Fruit fly (Drosophila melanogaster) whole organism, embryonic: Measurements from ENCODE around the gene CG7149.
A peak's percentile ranks its signal among the peaks of the same experiment; 100 is the strongest.

Experiments
- ATbp ChIP-seq: fragments of 200-800 bp; sonication (Bioruptor generic); optimal IDR thresholded peaks from 2 replicates; lab custom pipeline; 2017; ENCODE audit warnings: missing biosample characterization, mild to moderate bottlenecking, missing genetic modification characterization, missing genetic modification reagents
- Ada2b ChIP-seq: fragments of 200-800 bp; sonication (Bioruptor generic); IDR thresholded peaks from 2 replicates; pipeline ENCODE4 v1.3.6; 2022; ENCODE audit warnings: missing biosample characterization, missing genetic modification characterization
- Atf3 ChIP-seq: fragments of 200-800 bp; sonication (Bioruptor generic); optimal IDR thresholded peaks from 3 replicates; lab custom pipeline; 2016; ENCODE audit warnings: missing biosample characterization, missing genetic modification characterization
- CG10366 ChIP-seq: fragments of 200-800 bp; sonication (Bioruptor generic); IDR thresholded peaks from 2 replicates; pipeline ENCODE4 v1.3.6; 2022; ENCODE audit warnings: missing biosample characterization, missing genetic modification characterization
- CG11085 ChIP-seq: fragments of 200-800 bp; sonication (Bioruptor generic); IDR thresholded peaks from 2 replicates; pipeline ENCODE4 v1.3.6; 2022; ENCODE audit warnings: missing biosample characterization, missing genetic modification characterization
- CG1233 ChIP-seq: fragments of 200-800 bp; sonication (Bioruptor generic); optimal IDR thresholded peaks from 4 replicates; lab custom pipeline; 2018; ENCODE audit warnings: missing biosample characterization, mild to moderate bottlenecking, missing genetic modification characterization
- CG13894 ChIP-seq: fragments of 200-800 bp; sonication (Bioruptor generic); optimal IDR thresholded peaks from 3 replicates; lab custom pipeline; 2018; ENCODE audit warnings: missing biosample characterization, mild to moderate bottlenecking, missing genetic modification characterization, moderate library complexity
- CG14441 ChIP-seq: fragments of 200-800 bp; sonication (Bioruptor generic); IDR thresholded peaks from 2 replicates; pipeline ENCODE4 v1.3.6; 2022; ENCODE audit warnings: missing biosample characterization, missing genetic modification characterization
- CG14667 ChIP-seq: fragments of 200-800 bp; sonication (Bioruptor generic); IDR thresholded peaks from 2 replicates; pipeline ENCODE4 v1.3.6; 2022; ENCODE audit warnings: missing biosample characterization, missing genetic modification characterization
- CG15011 ChIP-seq: fragments of 200-800 bp; sonication (Bioruptor generic); optimal IDR thresholded peaks from 3 replicates; lab custom pipeline; 2018; ENCODE audit warnings: missing biosample characterization, mild to moderate bottlenecking, missing genetic modification characterization
- CG15601 ChIP-seq: fragments of 200-800 bp; sonication (Bioruptor generic); optimal IDR thresholded peaks from 3 replicates; lab custom pipeline; 2019; ENCODE audit warnings: missing biosample characterization, mild to moderate bottlenecking, missing genetic modification characterization, moderate library complexity
- CG17802 ChIP-seq: fragments of 200-800 bp; sonication (Bioruptor generic); optimal IDR thresholded peaks from 2 replicates; lab custom pipeline; 2018; ENCODE audit warnings: missing biosample characterization, mild to moderate bottlenecking, missing genetic modification characterization, moderate library complexity
- CG17829 ChIP-seq: fragments of 200-800 bp; optimal IDR thresholded peaks from 2 replicates; lab custom pipeline; 2019; ENCODE audit warnings: missing biosample characterization, mild to moderate bottlenecking, missing genetic modification characterization, moderate library complexity
- CG31365 ChIP-seq: fragments of 200-800 bp; sonication (Bioruptor generic); optimal IDR thresholded peaks from 2 replicates; lab custom pipeline; 2018; ENCODE audit warnings: missing biosample characterization, mild to moderate bottlenecking, missing genetic modification characterization
- CG34376 ChIP-seq: fragments of 200-800 bp; sonication (Bioruptor generic); optimal IDR thresholded peaks from 2 replicates; lab custom pipeline; 2018; ENCODE audit warnings: missing biosample characterization, mild to moderate bottlenecking, missing genetic modification characterization
- CG4404 ChIP-seq: fragments of 200-800 bp; sonication (Bioruptor generic); IDR thresholded peaks from 2 replicates; pipeline ENCODE4 v1.3.6; 2022; ENCODE audit warnings: missing biosample characterization, missing genetic modification characterization
- CG4707 ChIP-seq: fragments of 200-800 bp; sonication (Bioruptor generic); optimal IDR thresholded peaks from 2 replicates; lab custom pipeline; 2018; ENCODE audit warnings: missing biosample characterization, mild to moderate bottlenecking, missing genetic modification characterization, moderate library complexity
- CG6813 ChIP-seq: fragments of 200-800 bp; sonication (Bioruptor generic); optimal IDR thresholded peaks from 2 replicates; lab custom pipeline; 2017; ENCODE audit warnings: missing biosample characterization, missing genetic modification characterization, mild to moderate bottlenecking, moderate library complexity, missing genetic modification reagents
- CoRest ChIP-seq: fragments of 200-800 bp; sonication (Bioruptor generic); optimal IDR thresholded peaks from 3 replicates; lab custom pipeline; 2018; ENCODE audit warnings: missing biosample characterization, mild to moderate bottlenecking, missing genetic modification characterization, moderate library complexity
- Fer3 ChIP-seq: fragments of 200-800 bp; sonication (Bioruptor generic); optimal IDR thresholded peaks from 2 replicates; lab custom pipeline; 2018; ENCODE audit warnings: missing biosample characterization, mild to moderate bottlenecking, missing genetic modification characterization, moderate library complexity
- HHEX ChIP-seq: fragments of 200-800 bp; sonication (Bioruptor generic); optimal IDR thresholded peaks from 3 replicates; lab custom pipeline; 2017; ENCODE audit warnings: missing biosample characterization, mild to moderate bottlenecking, missing genetic modification characterization, missing genetic modification reagents
- Hr3 ChIP-seq: fragments of 200-800 bp; sonication (Bioruptor generic); optimal IDR thresholded peaks from 3 replicates; lab custom pipeline; 2016; ENCODE audit warnings: missing biosample characterization, missing genetic modification characterization
- Hsf ChIP-seq: fragments of 200-800 bp; sonication (Bioruptor generic); optimal IDR thresholded peaks from 3 replicates; lab custom pipeline; 2016; ENCODE audit warnings: missing biosample characterization, missing genetic modification characterization
- Jarid2 ChIP-seq: fragments of 200-800 bp; sonication (Bioruptor generic); optimal IDR thresholded peaks from 3 replicates; lab custom pipeline; 2017; ENCODE audit warnings: mild to moderate bottlenecking, missing biosample characterization, missing genetic modification reagents, missing genetic modification characterization
- Lhr ChIP-seq: fragments of 200-800 bp; sonication (Bioruptor generic); optimal IDR thresholded peaks from 3 replicates; lab custom pipeline; 2017; ENCODE audit warnings: mild to moderate bottlenecking, missing biosample characterization, missing genetic modification reagents, missing genetic modification characterization
- Meics ChIP-seq: fragments of 200-800 bp; sonication (Bioruptor generic); optimal IDR thresholded peaks from 2 replicates; lab custom pipeline; 2017; ENCODE audit warnings: missing biosample characterization, mild to moderate bottlenecking, missing genetic modification characterization
- NC2α ChIP-seq: fragments of 200-800 bp; sonication (Bioruptor generic); optimal IDR thresholded peaks from 2 replicates; lab custom pipeline; 2016; ENCODE audit warnings: missing biosample characterization, missing genetic modification characterization
- PHDP ChIP-seq: fragments of 200-800 bp; sonication (Bioruptor generic); optimal IDR thresholded peaks from 3 replicates; lab custom pipeline; 2018; ENCODE audit warnings: missing biosample characterization, mild to moderate bottlenecking, missing genetic modification characterization, moderate library complexity
- Sox100B ChIP-seq: fragments of 200-800 bp; sonication (Bioruptor generic); optimal IDR thresholded peaks from 3 replicates; lab custom pipeline; 2018; ENCODE audit warnings: missing biosample characterization, mild to moderate bottlenecking, missing genetic modification characterization
- Usf ChIP-seq: fragments of 200-800 bp; sonication (Bioruptor generic); optimal IDR thresholded peaks from 2 replicates; lab custom pipeline; 2017; ENCODE audit warnings: missing genotype, missing biosample characterization, missing genetic modification characterization
- caup ChIP-seq: fragments of 200-800 bp; sonication (Bioruptor generic); optimal IDR thresholded peaks from 3 replicates; lab custom pipeline; 2017; ENCODE audit warnings: missing biosample characterization, mild to moderate bottlenecking, missing genetic modification characterization, moderate library complexity; ENCODE audit not compliant: severe bottlenecking
- ci ChIP-seq: fragments of 200-800 bp; sonication (Bioruptor generic); IDR thresholded peaks from 3 replicates; pipeline ENCODE4 v1.3.6; 2022; ENCODE audit warnings: missing biosample characterization, missing genetic modification characterization
- dmrt99B ChIP-seq: fragments of 200-800 bp; sonication (Bioruptor generic); optimal IDR thresholded peaks from 2 replicates; lab custom pipeline; 2018; ENCODE audit warnings: missing biosample characterization, mild to moderate bottlenecking, missing genetic modification characterization, moderate library complexity
- exex ChIP-seq: fragments of 200-800 bp; sonication (Bioruptor generic); optimal IDR thresholded peaks from 4 replicates; lab custom pipeline; 2018; ENCODE audit warnings: missing biosample characterization, mild to moderate bottlenecking, missing genetic modification characterization, moderate library complexity
- gem ChIP-seq: fragments of 200-800 bp; sonication (Bioruptor generic); optimal IDR thresholded peaks from 2 replicates; lab custom pipeline; 2019; ENCODE audit warnings: missing biosample characterization, mild to moderate bottlenecking, missing genetic modification characterization, moderate library complexity
- hkb ChIP-seq, 2 experiments: fragments of 200-800 bp in 1 of 2; fragments of >200 bp in 1 of 2; sonication (Bioruptor generic) in 1 of 2; IDR thresholded peaks in 1 of 2; optimal IDR thresholded peaks in 1 of 2; 2 replicates each; pipeline versions ENCODE4 v1.3.6 to Lab custom; 2017 to 2022; ENCODE audit warnings: missing biosample characterization in 1 of 2, missing genetic modification characterization in 1 of 2
- ind ChIP-seq: fragments of 200-800 bp; sonication (Bioruptor generic); optimal IDR thresholded peaks from 3 replicates; lab custom pipeline; 2016; ENCODE audit warnings: missing biosample characterization, missing genetic modification characterization
- odd ChIP-seq: fragments of 200-800 bp; sonication (Bioruptor generic); optimal IDR thresholded peaks from 2 replicates; lab custom pipeline; 2017; ENCODE audit warnings: missing biosample characterization, mild to moderate bottlenecking, missing genetic modification characterization
- p53 ChIP-seq: fragments of 200-800 bp; sonication (Bioruptor generic); optimal IDR thresholded peaks from 2 replicates; lab custom pipeline; 2016; ENCODE audit warnings: missing biosample characterization, missing genetic modification characterization
- pfk ChIP-seq: fragments of 200-800 bp; sonication (Bioruptor generic); optimal IDR thresholded peaks from 2 replicates; lab custom pipeline; 2018; ENCODE audit warnings: missing biosample characterization, mild to moderate bottlenecking, missing genetic modification characterization, moderate library complexity
- phol ChIP-seq: fragments of 200-800 bp; sonication (Bioruptor generic); optimal IDR thresholded peaks from 3 replicates; lab custom pipeline; 2018; ENCODE audit warnings: missing biosample characterization, mild to moderate bottlenecking, missing genetic modification characterization, moderate library complexity
- sens ChIP-seq: fragments of 200-800 bp; sonication (Bioruptor generic); peaks from one replicate; lab custom pipeline; 2016; ENCODE audit warnings: missing biosample characterization, missing genetic modification characterization
- slbo ChIP-seq: fragments of 200-800 bp; sonication (Bioruptor generic); IDR thresholded peaks from 2 replicates; pipeline ENCODE4 v1.3.6; 2022; ENCODE audit warnings: missing biosample characterization, missing genetic modification characterization
- unpg ChIP-seq: fragments of 200-800 bp; sonication (Bioruptor generic); optimal IDR thresholded peaks from 3 replicates; lab custom pipeline; 2018; ENCODE audit warnings: missing biosample characterization, mild to moderate bottlenecking, missing genetic modification characterization, moderate library complexity
- vfl ChIP-seq: fragments of 200-800 bp; sonication (Bioruptor generic); optimal IDR thresholded peaks from 2 replicates; lab custom pipeline; 2016; ENCODE audit warnings: missing biosample characterization, missing genetic modification characterization
- vvl ChIP-seq: fragments of 200-800 bp; sonication (Bioruptor generic); IDR thresholded peaks from 2 replicates; pipeline ENCODE4 v1.3.6; 2022; ENCODE audit warnings: missing biosample characterization, missing genetic modification characterization

CG7149 gene

DNA sequence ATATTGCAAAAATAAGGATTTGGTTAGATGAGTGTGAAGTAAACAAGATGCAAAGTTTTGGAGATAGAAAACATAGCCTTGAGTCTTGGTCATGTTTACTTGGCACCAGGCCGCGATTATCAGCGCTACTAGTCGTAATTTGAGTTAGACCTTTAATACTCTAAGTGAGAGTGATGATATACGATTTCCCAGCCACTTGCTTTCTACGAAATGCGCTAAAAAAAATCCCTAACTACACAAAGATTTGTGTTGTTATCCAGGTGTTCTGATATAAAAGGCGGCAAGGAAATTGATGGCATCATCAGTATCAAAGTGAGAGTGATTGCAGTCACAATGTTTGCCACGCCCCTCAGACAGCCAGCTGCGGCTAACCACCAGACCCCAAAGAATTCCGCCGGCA, 10.6 kb downstream of the CG7149 start, which contains the start of gene Uro:
Uro (plus strand) TSS at position 301 of the 400 bp plus-strand sequence.
- no peak for TF ChIP-seq vfl
- TF ChIP-seq sens, result peak; percentile 18

DNA sequence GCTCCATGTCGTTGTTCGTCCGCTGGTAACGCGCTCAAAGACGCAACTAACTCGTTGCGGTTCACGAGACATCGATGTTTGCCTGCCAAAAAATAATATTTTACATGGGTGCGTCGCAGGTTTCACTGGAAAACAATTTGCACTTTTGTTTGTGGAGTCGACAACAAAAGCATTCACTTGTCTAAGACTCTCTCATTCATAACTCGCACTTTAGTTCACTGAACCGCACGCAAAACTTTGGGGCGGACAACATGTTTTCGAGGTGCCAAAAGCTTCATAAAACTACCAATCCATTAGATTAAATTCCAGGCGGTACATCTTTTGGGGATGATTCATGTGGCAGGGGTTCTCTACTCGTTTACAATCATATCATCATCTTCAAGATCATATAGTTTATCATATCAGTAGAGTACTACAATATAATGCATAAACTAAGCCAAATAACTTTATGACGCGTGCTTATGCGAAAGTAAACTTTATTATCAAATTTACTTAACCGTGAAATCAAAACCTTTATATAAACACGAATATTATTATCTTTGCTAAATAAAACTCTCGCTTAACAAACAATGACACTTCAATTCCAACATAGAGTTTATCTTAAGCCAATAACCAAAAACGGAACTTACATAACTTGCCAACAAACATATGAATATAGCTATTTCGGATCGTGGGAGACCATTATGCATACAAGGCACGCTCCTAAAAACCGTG, 12.2 kb downstream of the CG7149 start, which contains the start of gene CG7179:
CG7179 (minus strand) TSS at position 51 of the 714 bp plus-strand sequence.
- no peak for TF ChIP-seq pfk (GFP tag; lab: Kevin White, UChicago)
- no peak for TF ChIP-seq CG17829
- TF ChIP-seq CG4707 (GFP tag; lab: Kevin White, UChicago), result no peak
- TF ChIP-seq CG6813, result peak; percentile 21
- TF ChIP-seq ind (GFP tag; lab: Kevin White, UChicago), result no peak
- no peak for TF ChIP-seq Atf3 (GFP tag; lab: Kevin White, UChicago)
- no peak for TF ChIP-seq CG17802 (tag; lab: Kevin White, UChicago)
- peak; percentile 25 for TF ChIP-seq PHDP (tag; lab: Kevin White, UChicago)
- peak; percentile 33 for TF ChIP-seq CG15011 (GFP tag; lab: Kevin White, UChicago)
- TF ChIP-seq phol (tag; lab: Kevin White, UChicago), result no peak
- no peak for TF ChIP-seq hkb (optimal IDR thresholded peaks at IDR 0.05; lab: Kevin White, UChicago)
- TF ChIP-seq hkb (GFP tag; IDR thresholded peaks at IDR 0.05; lab: Robert Waterston, UW), result 0 out of 2 replicates have a peak, but pooled peaks have one; percentile 29
- peak; percentile 27 for TF ChIP-seq caup (GFP tag; lab: Kevin White, UChicago)
- TF ChIP-seq Fer3 (tag; lab: Kevin White, UChicago), result peak; percentile 57
- no peak for TF ChIP-seq CG31365 (tag; lab: Kevin White, UChicago)
- 0 out of 3 replicates have a peak, but pooled peaks have one; percentile 11 for TF ChIP-seq ci (GFP tag; lab: Robert Waterston, UW)
- no peak for TF ChIP-seq CG14667 (GFP tag; lab: Robert Waterston, UW)
- TF ChIP-seq dmrt99B (tag; lab: Kevin White, UChicago), result peak; percentile 32
- peak; percentile 43 for TF ChIP-seq CG13894 (tag; lab: Kevin White, UChicago)
- TF ChIP-seq slbo (GFP tag; lab: Robert Waterston, UW), result no peak
- peak; percentile 51 for TF ChIP-seq Meics (GFP tag; lab: Kevin White, UChicago)
- TF ChIP-seq Lhr (GFP tag; lab: Kevin White, UChicago), result no peak
- no peak for TF ChIP-seq vvl (GFP tag; lab: Robert Waterston, UW)
- TF ChIP-seq CG10366 (GFP tag; lab: Robert Waterston, UW), result no peak
- peak; percentile 32 for TF ChIP-seq unpg (GFP tag; lab: Kevin White, UChicago)
- peak; percentile 38 for TF ChIP-seq ATbp (GFP tag; lab: Kevin White, UChicago)
- no peak for TF ChIP-seq Ada2b (GFP tag; lab: Robert Waterston, UW)
- TF ChIP-seq CG1233 (GFP tag; lab: Kevin White, UChicago), result peak; percentile 14
- no peak for TF ChIP-seq NC2α
- TF ChIP-seq Sox100B (GFP tag; lab: Kevin White, UChicago), result peak; percentile 5
- no peak for TF ChIP-seq CG11085 (GFP tag; lab: Robert Waterston, UW)
- TF ChIP-seq CG4404 (GFP tag; lab: Robert Waterston, UW), result no peak
- no peak for TF ChIP-seq CG14441 (GFP tag; lab: Robert Waterston, UW)
- peak; percentile 38 for TF ChIP-seq HHEX (GFP tag; lab: Kevin White, UChicago)
- no peak for TF ChIP-seq odd (GFP tag; lab: Kevin White, UChicago)
- peak; percentile 5 for TF ChIP-seq CG34376 (GFP tag; lab: Kevin White, UChicago)
- TF ChIP-seq p53, result no peak
- no peak for TF ChIP-seq Usf
- peak; percentile 27 for TF ChIP-seq gem
- TF ChIP-seq Hsf (GFP tag; lab: Kevin White, UChicago), result no peak
- TF ChIP-seq CG15601 (tag; lab: Kevin White, UChicago), result no peak
- no peak for TF ChIP-seq Hr3 (GFP tag; lab: Kevin White, UChicago)
- TF ChIP-seq exex (tag; lab: Kevin White, UChicago), result peak; percentile 28
- TF ChIP-seq sens, result peak; percentile 83
- no peak for TF ChIP-seq Jarid2 (GFP tag; lab: Kevin White, UChicago)
- peak; percentile 21 for TF ChIP-seq CoRest
